Worm (Caenorhabditis elegans): ENCODE measurements around the gene sdf-9.

sdf-9 gene

DNA sequence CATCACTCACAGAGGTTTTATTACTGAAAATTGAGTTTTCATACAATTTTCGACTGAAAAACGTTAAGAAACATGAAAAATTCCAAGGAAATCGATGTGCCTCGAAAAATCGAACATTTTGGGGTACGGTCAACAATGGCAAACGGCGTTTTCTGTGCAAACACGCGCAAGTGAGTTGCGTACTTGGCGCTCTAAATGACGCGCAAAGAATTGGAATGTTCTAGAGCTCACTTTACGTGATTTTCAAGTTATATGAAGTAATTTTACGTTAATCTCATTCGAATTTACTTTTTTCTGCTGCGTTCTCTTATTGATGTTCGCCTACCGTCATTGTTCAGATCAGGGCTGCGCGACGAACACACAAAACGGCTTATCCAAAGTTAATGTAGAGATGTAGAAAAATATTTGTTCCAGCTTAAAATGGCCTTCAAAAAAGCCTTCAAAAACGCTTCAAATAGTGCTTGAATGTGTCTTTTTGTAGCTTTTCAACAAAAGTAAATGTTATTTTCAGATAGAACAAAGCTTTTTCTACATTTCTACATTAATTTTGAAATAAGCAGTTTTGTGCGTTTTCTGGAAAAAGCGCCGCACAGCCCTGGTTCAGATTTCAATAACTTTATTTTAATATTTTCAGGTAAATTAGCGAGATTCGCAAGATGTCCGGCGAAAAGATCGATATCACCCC is 47.6 kb downstream of the sdf-9 start, which contains the start of the genes F31D4.2 and fkb-6 (continued):
- TF ChIP-seq nhr-48 (tag; optimal IDR thresholded peaks at IDR 0.05) (no peak), mxl-3 (GFP tag; optimal IDR thresholded peaks at IDR 0.05) (no peak), duxl-1 (tag; optimal IDR thresholded peaks at IDR 0.05; ENCODE audit: poor library complexity) (no peak), fkh-10 (GFP tag; optimal IDR thresholded peaks at IDR 0.05) (peak; percentile 50), dpl-1 (GFP tag; optimal IDR thresholded peaks at IDR 0.05) (peak; percentile 71), nhr-25 (tag; optimal IDR thresholded peaks at IDR 0.05; ENCODE audit: borderline replicate concordance, insufficient read depth) (no peak), ceh-44 (GFP tag; IDR thresholded peaks at IDR 0.05) (no peak), nhr-41 (GFP tag; IDR thresholded peaks at IDR 0.05) (no peak), nhr-111 (GFP tag; optimal IDR thresholded peaks at IDR 0.05) (no peak), lin-29 (GFP tag; IDR thresholded peaks at IDR 0.05) (no peak), ztf-11 (tag; optimal IDR thresholded peaks at IDR 0.05) (no peak)

- TF ChIP-seq spr-3 (GFP tag; optimal IDR thresholded peaks at IDR 0.05): peak; percentile 53
- TF ChIP-seq nhr-102 (tag; optimal IDR thresholded peaks at IDR 0.05): peak; percentile 41
- TF ChIP-seq mdt-29 (GFP tag; IDR thresholded peaks at IDR 0.05): no peak
- TF ChIP-seq ceh-44 (GFP tag; IDR thresholded peaks at IDR 0.05): no peak
- TF ChIP-seq spr-1 (tag; optimal IDR thresholded peaks at IDR 0.05): no peak
- TF ChIP-seq F49E8.2 (tag; optimal IDR thresholded peaks at IDR 0.05; ENCODE audit: borderline replicate concordance): peak; percentile 91
- TF ChIP-seq ztf-7 (tag; optimal IDR thresholded peaks at IDR 0.05): no peak
- no peak for TF ChIP-seq Y48G9A.11 (GFP tag; IDR thresholded peaks at IDR 0.05)
- TF ChIP-seq hif-1 (tag; optimal IDR thresholded peaks at IDR 0.05): no peak
- TF ChIP-seq ceh-20 (GFP tag; IDR thresholded peaks at IDR 0.05): no peak
- peak; percentile 36 for TF ChIP-seq hlh-30 (tag; optimal IDR thresholded peaks at IDR 0.05; ENCODE audit: insufficient read depth)
- peak; percentile 39 for TF ChIP-seq mep-1 (tag; optimal IDR thresholded peaks at IDR 0.05)
- no peak for TF ChIP-seq mxl-3 (GFP tag; optimal IDR thresholded peaks at IDR 0.05)
- no peak for TF ChIP-seq nhr-41 (GFP tag; IDR thresholded peaks at IDR 0.05)
- TF ChIP-seq nhr-25 (tag; optimal IDR thresholded peaks at IDR 0.05; ENCODE audit: borderline replicate concordance, insufficient read depth): no peak
- peak; percentile 37 for TF ChIP-seq aha-1 (tag)
- TF ChIP-seq nhr-48 (tag; optimal IDR thresholded peaks at IDR 0.05): no peak
- TF ChIP-seq duxl-1 (tag; optimal IDR thresholded peaks at IDR 0.05; ENCODE audit: poor library complexity): peak; percentile 56
- no peak for TF ChIP-seq cey-2 (tag; optimal IDR thresholded peaks at IDR 0.05; ENCODE audit: borderline replicate concordance, insufficient read depth)
- TF ChIP-seq tag-97 (GFP tag; IDR thresholded peaks at IDR 0.05): no peak
- peak; percentile 28; the same call in 1 of the 2 replicates for TF ChIP-seq D1046.2 (GFP tag; IDR thresholded peaks at IDR 0.05)
- TF ChIP-seq zfp-2 (tag; optimal IDR thresholded peaks at IDR 0.05): no peak
- no peak for TF ChIP-seq lin-15B (tag; optimal IDR thresholded peaks at IDR 0.05)
- no peak for TF ChIP-seq zag-1 (tag; optimal IDR thresholded peaks at IDR 0.05)
- TF ChIP-seq R02D3.7 (tag; optimal IDR thresholded peaks at IDR 0.05): no peak
- no peak for TF ChIP-seq vab-7 (GFP tag; IDR thresholded peaks at IDR 0.05)
- no peak for TF ChIP-seq tra-1 (GFP tag; IDR thresholded peaks at IDR 0.05)
- peak; percentile 6 for TF ChIP-seq unc-130 (GFP tag; optimal IDR thresholded peaks at IDR 0.05)
- no peak for TF ChIP-seq ztf-11 (tag; optimal IDR thresholded peaks at IDR 0.05)
- TF ChIP-seq F37D6.2 (tag; optimal IDR thresholded peaks at IDR 0.05): no peak
- no peak for TF ChIP-seq php-3 (GFP tag; IDR thresholded peaks at IDR 0.05)
- TF ChIP-seq daf-12 (tag; optimal IDR thresholded peaks at IDR 0.05): no peak
- no peak for TF ChIP-seq snpc-4 (tag; optimal IDR thresholded peaks at IDR 0.05)
- TF ChIP-seq fkh-10 (GFP tag; optimal IDR thresholded peaks at IDR 0.05): no peak
- no peak for TF ChIP-seq Y5F2A.4 (GFP tag; optimal IDR thresholded peaks at IDR 0.05)
- TF ChIP-seq ceh-28 (tag; optimal IDR thresholded peaks at IDR 0.05): no peak
- TF ChIP-seq sdz-12 (GFP tag; optimal IDR thresholded peaks at IDR 0.05): peak; percentile 51
- peak in 1 of 2 experiments; percentile 46 for TF ChIP-seq unc-62 (GFP tag; optimal IDR thresholded peaks at IDR 0.05 in 1 of 2)
- no peak for TF ChIP-seq unc-62 (tag; optimal IDR thresholded peaks at IDR 0.05)
- TF ChIP-seq pqm-1 (tag; optimal IDR thresholded peaks at IDR 0.05): no peak
- TF ChIP-seq rbr-2 (tag; optimal IDR thresholded peaks at IDR 0.05): no peak
- TF ChIP-seq skn-1 (tag; optimal IDR thresholded peaks at IDR 0.05): no peak
- no peak for TF ChIP-seq ces-1 (GFP tag; optimal IDR thresholded peaks at IDR 0.05)
Measured at ce11 chrV:20847743-20848229, 49.8 kb downstream of the sdf-9 start.
